Worm (Caenorhabditis elegans) whole organism, L4 larva: ENCODE measurements around the gene pigx-1.

ENCODE experiments used
- ZK337.2 ChIP-seq: fragments of 200-800 bp; sonication (Bioruptor generic); IDR thresholded peaks from 2 replicates; pipeline ENCODE4 v1.3.6; 2022; ENCODE audit warnings: missing genetic modification reagents, missing genetic modification characterization, missing compliant biosample characterization
- aha-1 ChIP-seq: fragments of 150-350 bp; peaks from one replicate; lab custom pipeline; 2014; ENCODE audit warnings: missing biosample characterization, missing genetic modification characterization
- ceh-20 ChIP-seq: fragments of 200-800 bp; sonication (Bioruptor generic); IDR thresholded peaks from 2 replicates; pipeline ENCODE4 v1.3.6; 2022; ENCODE audit warnings: missing genetic modification reagents, missing genetic modification characterization, missing compliant biosample characterization
- ceh-28 ChIP-seq: fragments of 150-350 bp; optimal IDR thresholded peaks from 2 replicates; lab custom pipeline; 2014; ENCODE audit warnings: missing biosample characterization, missing genetic modification reagents, missing genetic modification characterization
- ceh-82 ChIP-seq: sonication (generic microtip); optimal IDR thresholded peaks from 2 replicates; lab custom pipeline; 2017; ENCODE audit warnings: missing biosample characterization, missing genetic modification characterization
- ctbp-1 ChIP-seq: fragments of 200-800 bp; sonication (Bioruptor generic); IDR thresholded peaks from 2 replicates; pipeline ENCODE4 v1.3.6; 2022; ENCODE audit warnings: missing genetic modification reagents, missing genetic modification characterization, missing compliant biosample characterization
- daf-16 ChIP-seq, 3 experiments: sonication (generic microtip); optimal IDR thresholded peaks; 2 replicates each; lab custom pipeline; 2016 to 2017; ENCODE audit warnings: missing genetic modification characterization in 3 of 3, missing genetic modification reagents in 3 of 3, mild to moderate bottlenecking in 2 of 3, missing compliant biosample characterization in 2 of 3, missing biosample characterization in 1 of 3, moderate library complexity in 1 of 3
- daf-19 ChIP-seq: fragments of 200-800 bp; sonication (Bioruptor generic); conservative IDR thresholded peaks from 2 replicates; pipeline ENCODE4 v1.3.6; 2022; ENCODE audit warnings: missing genetic modification characterization, missing compliant biosample characterization
- dmd-8 ChIP-seq: fragments of 200-800 bp; sonication (Bioruptor generic); IDR thresholded peaks from 2 replicates; pipeline ENCODE4 v1.3.6; 2022; ENCODE audit warnings: missing genetic modification characterization, missing compliant biosample characterization
- dpl-1 ChIP-seq: fragments of 150-350 bp; optimal IDR thresholded peaks from 2 replicates; lab custom pipeline; 2014; ENCODE audit warnings: missing biosample characterization, missing genetic modification reagents, missing genetic modification characterization
- egl-27 ChIP-seq: sonication (generic microtip); optimal IDR thresholded peaks from 3 replicates; lab custom pipeline; 2017; ENCODE audit warnings: missing biosample characterization, missing genetic modification reagents, missing genetic modification characterization
- gei-8 ChIP-seq: fragments of 200-800 bp; sonication (Bioruptor generic); optimal IDR thresholded peaks from 2 replicates; lab custom pipeline; 2018; ENCODE audit warnings: mild to moderate bottlenecking, missing genetic modification characterization, missing compliant biosample characterization
- hlh-11 ChIP-seq: fragments of 200-800 bp; sonication (Bioruptor generic); optimal IDR thresholded peaks from 2 replicates; lab custom pipeline; 2018; ENCODE audit warnings: mild to moderate bottlenecking, missing genetic modification characterization, missing compliant biosample characterization
- hlh-30 ChIP-seq: sonication (generic microtip); optimal IDR thresholded peaks from 2 replicates; lab custom pipeline; 2017; ENCODE audit warnings: antibody characterized with exemption, mild to moderate bottlenecking, missing genetic modification characterization, missing compliant biosample characterization; ENCODE audit not compliant: insufficient read depth
- hmg-1.1 ChIP-seq: fragments of 200-800 bp; sonication (Bioruptor generic); IDR thresholded peaks from 2 replicates; pipeline ENCODE4 v1.3.6; 2022; ENCODE audit warnings: missing genetic modification reagents, missing genetic modification characterization, missing compliant biosample characterization
- jun-1 ChIP-seq: fragments of 150-350 bp; optimal IDR thresholded peaks from 2 replicates; lab custom pipeline; 2014; ENCODE audit warnings: missing biosample characterization, missing genetic modification reagents, missing genetic modification characterization
- lim-7 ChIP-seq: fragments of 200-800 bp; sonication (Bioruptor generic); IDR thresholded peaks from 2 replicates; pipeline ENCODE4 v1.3.6; 2022; ENCODE audit warnings: missing genetic modification characterization, missing compliant biosample characterization
- lin-15B ChIP-seq: fragments of 150-350 bp; sonication (generic microtip); optimal IDR thresholded peaks from 3 replicates; lab custom pipeline; 2014; ENCODE audit warnings: missing biosample characterization, missing genetic modification characterization
- lsy-2 ChIP-seq, 2 experiments: fragments of 150-350 bp in 1 of 2; sonication (generic microtip) in 1 of 2; optimal IDR thresholded peaks; 2 replicates each; lab custom pipeline; 2014 to 2017; ENCODE audit warnings: missing biosample characterization in 2 of 2, missing genetic modification characterization in 2 of 2
- mdt-29 ChIP-seq: fragments of 200-800 bp; sonication (Bioruptor generic); IDR thresholded peaks from 2 replicates; pipeline ENCODE4 v1.3.6; 2022; ENCODE audit warnings: missing genetic modification reagents, missing genetic modification characterization, missing compliant biosample characterization
- mep-1 ChIP-seq: fragments of 150-350 bp; sonication (generic microtip); optimal IDR thresholded peaks from 3 replicates; lab custom pipeline; 2014; ENCODE audit warnings: missing biosample characterization, missing genetic modification characterization
- nhr-102 ChIP-seq: sonication (generic microtip); optimal IDR thresholded peaks from 2 replicates; lab custom pipeline; 2016; ENCODE audit warnings: mild to moderate bottlenecking, missing genetic modification characterization, moderate library complexity, missing compliant biosample characterization
- nhr-11 ChIP-seq: fragments of 150-350 bp; optimal IDR thresholded peaks from 2 replicates; lab custom pipeline; 2014; ENCODE audit warnings: missing biosample characterization, missing genetic modification characterization
- nhr-237 ChIP-seq: sonication (generic microtip); optimal IDR thresholded peaks from 2 replicates; lab custom pipeline; 2017; ENCODE audit warnings: missing biosample characterization, missing genetic modification characterization
- nhr-41 ChIP-seq: fragments of 200-800 bp; sonication (Bioruptor generic); IDR thresholded peaks from 2 replicates; pipeline ENCODE4 v1.3.6; 2022; ENCODE audit warnings: missing genetic modification reagents, missing genetic modification characterization, missing compliant biosample characterization
- pha-4 ChIP-seq, 2 experiments: fragments of 150-350 bp in 1 of 2; fragments of 200-800 bp in 1 of 2; sonication (Bioruptor generic) in 1 of 2; IDR thresholded peaks in 1 of 2; optimal IDR thresholded peaks in 1 of 2; 2 replicates each; pipeline versions ENCODE4 v1.3.6 to Lab custom; 2014 to 2022; ENCODE audit warnings: missing genetic modification characterization in 2 of 2, missing genetic modification reagents in 2 of 2, missing biosample characterization in 1 of 2, missing compliant biosample characterization in 1 of 2
- rbr-2 ChIP-seq: sonication (generic microtip); optimal IDR thresholded peaks from 2 replicates; lab custom pipeline; 2016; ENCODE audit warnings: missing genotype, missing genetic modification characterization, missing compliant biosample characterization
- saeg-2 ChIP-seq: fragments of 200-800 bp; sonication (Bioruptor generic); IDR thresholded peaks from 2 replicates; pipeline ENCODE4 v1.3.6; 2022; ENCODE audit warnings: missing genetic modification reagents, missing genetic modification characterization, missing compliant biosample characterization
- sdz-12 ChIP-seq: fragments of 200-800 bp; sonication (Bioruptor generic); optimal IDR thresholded peaks from 2 replicates; lab custom pipeline; 2018; ENCODE audit warnings: mild to moderate bottlenecking, missing genetic modification characterization, missing compliant biosample characterization
- skn-1 ChIP-seq: fragments of 150-350 bp; optimal IDR thresholded peaks from 2 replicates; lab custom pipeline; 2014; ENCODE audit warnings: missing biosample characterization, missing genetic modification characterization
- snpc-4 ChIP-seq: fragments of 150-350 bp; optimal IDR thresholded peaks from 2 replicates; lab custom pipeline; 2014; ENCODE audit warnings: missing biosample characterization, missing genetic modification characterization
- tra-1 ChIP-seq: fragments of 200-800 bp; sonication (Bioruptor generic); IDR thresholded peaks from 2 replicates; pipeline ENCODE4 v1.3.6; 2022; ENCODE audit warnings: missing genetic modification reagents, missing genetic modification characterization, missing compliant biosample characterization
- unc-39 ChIP-seq: sonication (generic microtip); optimal IDR thresholded peaks from 2 replicates; lab custom pipeline; 2017; ENCODE audit warnings: missing biosample characterization, missing genetic modification characterization
- unc-62 ChIP-seq, 3 experiments: fragments of 150-350 bp in 1 of 3; sonication (generic microtip); optimal IDR thresholded peaks in 2 of 3; peaks in 1 of 3; 1 replicate in 1 of 3; 2 replicates in 2 of 3; lab custom pipeline; 2014 to 2017; ENCODE audit warnings: missing biosample characterization in 3 of 3, missing genetic modification characterization in 3 of 3, missing genetic modification reagents in 3 of 3, missing genotype in 1 of 3
- vab-7 ChIP-seq: fragments of 200-800 bp; sonication (Bioruptor generic); IDR thresholded peaks from 2 replicates; pipeline ENCODE4 v1.3.6; 2022; ENCODE audit warnings: missing genetic modification reagents, missing genetic modification characterization, missing compliant biosample characterization
- zip-11 ChIP-seq: fragments of 200-800 bp; sonication (Bioruptor generic); IDR thresholded peaks from 2 replicates; pipeline ENCODE4 v1.3.6; 2022; ENCODE audit warnings: missing genetic modification characterization, missing compliant biosample characterization

The pigx-1 gene

DNA sequence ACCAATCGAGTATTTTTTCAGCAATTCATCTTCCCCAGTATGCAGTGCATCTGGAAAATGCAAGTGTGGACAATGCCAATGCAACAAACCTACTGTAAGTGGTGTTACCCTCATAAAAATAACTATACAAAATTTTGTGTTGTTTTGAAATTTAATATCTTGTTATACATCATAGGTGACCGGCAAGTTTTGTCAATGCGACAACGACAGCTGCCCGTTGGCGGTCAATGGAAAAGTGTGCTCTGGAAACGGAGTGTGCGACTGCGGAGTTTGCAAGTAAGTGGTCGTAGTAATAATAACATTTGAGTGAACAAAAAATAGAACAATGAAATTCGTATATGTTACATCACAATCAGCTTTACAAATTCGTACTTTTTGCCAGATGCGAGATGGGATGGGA is 18.4 kb upstream of the pigx-1 start:
- TF ChIP-seq unc-62 (GFP tag; optimal IDR thresholded peaks at IDR 0.05 in 1 of 2; lab: Kevin White, UChicago) (peak in 1 of 2 experiments; percentile 78), unc-62 (tag; optimal IDR thresholded peaks at IDR 0.05; lab: Kevin White, UChicago) (no peak), zip-11 (no peak), ceh-28 (tag; lab: Kevin White, UChicago) (no peak), gei-8 (GFP tag; lab: Kevin White, UChicago) (no peak)

DNA sequence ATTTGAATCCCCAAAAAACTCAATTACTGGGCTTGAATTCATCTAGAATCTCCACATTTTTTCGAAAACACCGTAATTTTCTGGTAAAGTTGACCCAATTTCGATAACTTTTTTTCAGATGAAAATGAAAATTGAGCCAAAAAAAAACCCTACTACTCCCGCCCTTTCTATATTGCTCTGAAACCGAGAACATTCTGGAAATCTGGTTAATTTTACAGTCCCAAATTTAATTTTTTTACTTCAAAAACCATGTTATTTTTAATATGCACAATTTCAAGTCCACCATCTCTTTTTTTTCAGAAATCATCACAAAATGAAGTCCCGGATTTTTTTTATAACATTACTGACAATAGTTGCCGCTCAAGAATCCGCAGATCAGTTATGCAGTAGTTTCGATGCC is 14.8 kb upstream of the pigx-1 start, which contains the start of gene C05D9.3:
Gene C05D9.3 (plus strand): TSS at position 301 of the 400 bp plus-strand sequence.
- TF ChIP-seq unc-62 (GFP tag; optimal IDR thresholded peaks at IDR 0.05 in 1 of 2; lab: Kevin White, UChicago): peak in 1 of 2 experiments; percentile 2
- TF ChIP-seq unc-62 (tag; optimal IDR thresholded peaks at IDR 0.05; lab: Kevin White, UChicago): no peak
- no peak for TF ChIP-seq hlh-11 (tag; lab: Kevin White, UChicago)
- no peak for TF ChIP-seq mep-1 (tag; lab: Kevin White, UChicago)

DNA sequence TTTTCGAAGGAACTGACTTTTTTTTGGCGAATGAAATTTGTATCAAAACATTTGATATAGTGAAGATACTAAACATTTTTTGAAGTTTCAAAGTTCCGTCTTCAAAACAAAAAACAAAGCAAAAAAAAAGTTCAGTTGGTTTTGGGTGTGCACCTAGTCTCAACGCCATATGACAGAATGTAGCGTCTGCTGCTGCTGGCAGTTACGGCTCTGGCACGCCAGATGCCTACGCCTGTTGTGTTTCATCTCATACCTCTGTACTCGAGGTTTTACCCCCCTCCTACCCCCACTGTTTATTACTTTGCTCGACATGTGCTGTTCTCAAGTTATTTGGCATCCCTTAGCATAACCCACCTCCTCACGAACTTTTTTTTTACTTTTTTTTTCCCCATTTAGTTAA is 13.9 kb upstream of the pigx-1 start:
- TF ChIP-seq mep-1 (tag; lab: Kevin White, UChicago): no peak
- peak; percentile 1 for TF ChIP-seq aha-1 (tag; lab: Kevin White, UChicago)
- TF ChIP-seq lim-7 (GFP tag; lab: Robert Waterston, UW): no peak
- TF ChIP-seq hlh-30 (tag; lab: Kevin White, UChicago): peak; percentile 27
- TF ChIP-seq ctbp-1 (GFP tag; lab: Robert Waterston, UW): no peak
- TF ChIP-seq dmd-8: no peak
- peak in 1 of 2 experiments; percentile 67 for TF ChIP-seq unc-62 (GFP tag; optimal IDR thresholded peaks at IDR 0.05 in 1 of 2; lab: Kevin White, UChicago)
- no peak for TF ChIP-seq unc-62 (tag; optimal IDR thresholded peaks at IDR 0.05; lab: Kevin White, UChicago)
- TF ChIP-seq tra-1 (GFP tag; lab: Robert Waterston, UW): 0 out of 2 replicates have a peak, but pooled peaks have one; percentile 45
- no peak for TF ChIP-seq saeg-2
- no peak for TF ChIP-seq lsy-2 (tag; optimal IDR thresholded peaks at IDR 0.05; lab: Kevin White, UChicago)
- TF ChIP-seq nhr-237 (tag; lab: Kevin White, UChicago): no peak
- TF ChIP-seq rbr-2 (tag; lab: Kevin White, UChicago): no peak
- no peak for TF ChIP-seq skn-1 (tag; lab: Kevin White, UChicago)
- no peak for TF ChIP-seq nhr-11 (tag; lab: Kevin White, UChicago)
- TF ChIP-seq hlh-11 (tag; lab: Kevin White, UChicago): peak; percentile 58
- no peak for TF ChIP-seq jun-1 (tag; lab: Kevin White, UChicago)
- TF ChIP-seq daf-16 (GFP tag; optimal IDR thresholded peaks at IDR 0.05; lab: Kevin White, UChicago): peak in 1 of 2 experiments; percentile 71
- TF ChIP-seq daf-16 (tag; optimal IDR thresholded peaks at IDR 0.05; lab: Kevin White, UChicago): no peak

DNA sequence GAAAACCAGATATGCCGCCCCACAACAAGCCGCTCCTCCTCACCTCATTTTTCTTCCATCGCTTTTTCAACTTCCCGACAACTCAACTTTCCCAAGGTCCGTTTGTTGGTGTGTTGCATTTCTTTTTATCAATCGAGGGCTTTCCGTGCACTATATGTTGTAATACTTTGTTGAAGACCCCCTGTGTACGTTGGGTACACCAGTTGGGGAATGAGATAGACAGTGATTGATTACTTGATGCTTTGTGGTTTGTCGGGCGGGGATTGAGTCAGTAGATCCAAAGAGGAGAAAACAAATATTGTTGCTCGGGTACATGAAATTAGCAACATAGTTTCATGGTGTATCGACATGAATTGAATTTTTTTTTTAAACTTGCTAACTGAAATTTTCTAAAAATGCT is 12.1 kb upstream of the pigx-1 start:
- TF ChIP-seq unc-62 (GFP tag; optimal IDR thresholded peaks at IDR 0.05 in 1 of 2; lab: Kevin White, UChicago) (peak in 1 of 2 experiments; percentile 91), unc-62 (tag; optimal IDR thresholded peaks at IDR 0.05; lab: Kevin White, UChicago) (no peak), snpc-4 (tag; lab: Kevin White, UChicago) (no peak), lin-15B (tag; lab: Kevin White, UChicago) (no peak), skn-1 (tag; lab: Kevin White, UChicago) (no peak), ceh-20 (GFP tag; lab: Robert Waterston, UW) (no peak), mdt-29 (GFP tag; lab: Robert Waterston, UW) (no peak), nhr-11 (tag; lab: Kevin White, UChicago) (peak; percentile 26), tra-1 (GFP tag; lab: Robert Waterston, UW) (no peak), daf-16 (GFP tag; optimal IDR thresholded peaks at IDR 0.05; lab: Kevin White, UChicago) (peak in 1 of 2 experiments; percentile 56), daf-16 (tag; optimal IDR thresholded peaks at IDR 0.05; lab: Kevin White, UChicago) (no peak), dpl-1 (no peak), vab-7 (GFP tag; lab: Robert Waterston, UW) (no peak), ceh-82 (tag; lab: Kevin White, UChicago) (no peak), nhr-41 (GFP tag; lab: Robert Waterston, UW) (no peak), sdz-12 (GFP tag; lab: Kevin White, UChicago) (no peak), lsy-2 (tag; optimal IDR thresholded peaks at IDR 0.05; lab: Kevin White, UChicago) (no peak), zip-11 (no peak), egl-27 (no peak), hmg-1.1 (GFP tag; lab: Robert Waterston, UW) (no peak), unc-39 (tag; lab: Kevin White, UChicago) (no peak), ZK337.2 (GFP tag; lab: Robert Waterston, UW) (no peak), nhr-102 (tag; lab: Kevin White, UChicago) (no peak), daf-19 (GFP tag; lab: Robert Waterston, UW) (no peak), pha-4 (GFP tag; IDR thresholded peaks at IDR 0.05; lab: Robert Waterston, UW) (no peak), pha-4 (tag; optimal IDR thresholded peaks at IDR 0.05; lab: Kevin White, UChicago) (no peak)
